Worm (Caenorhabditis elegans) whole organism, late embryonic: Measurements from ENCODE around the gene tofu-2.

ENCODE experiments used
- K02D7.2 ChIP-seq: sonication (generic microtip); optimal IDR thresholded peaks from 2 replicates; lab custom pipeline; 2017; ENCODE audit warnings: mild to moderate bottlenecking, missing genetic modification characterization, missing compliant biosample characterization
- ceh-19 ChIP-seq: fragments of 200-800 bp; sonication (Bioruptor generic); optimal IDR thresholded peaks from 2 replicates; lab custom pipeline; 2018; ENCODE audit warnings: mild to moderate bottlenecking, missing genetic modification characterization, missing compliant biosample characterization
- dve-1 ChIP-seq: sonication (generic microtip); optimal IDR thresholded peaks from 2 replicates; lab custom pipeline; 2017; ENCODE audit warnings: antibody characterized with exemption, mild to moderate bottlenecking, missing genetic modification characterization, missing compliant biosample characterization
- elt-2 ChIP-seq: sonication (generic microtip); optimal IDR thresholded peaks from 2 replicates; lab custom pipeline; 2016; ENCODE audit warnings: missing genetic modification reagents, missing genetic modification characterization, missing compliant biosample characterization
- nhr-11 ChIP-seq: fragments of 150-350 bp; optimal IDR thresholded peaks from 2 replicates; lab custom pipeline; 2014; ENCODE audit warnings: missing biosample characterization, missing genetic modification characterization
- nhr-232 ChIP-seq: sonication (generic microtip); optimal IDR thresholded peaks from 2 replicates; lab custom pipeline; 2016; ENCODE audit warnings: missing genetic modification characterization, missing compliant biosample characterization
- pqm-1 ChIP-seq: sonication (generic microtip); optimal IDR thresholded peaks from 2 replicates; lab custom pipeline; 2016; ENCODE audit warnings: missing genetic modification characterization, missing compliant biosample characterization
- rnt-1 ChIP-seq: sonication (generic microtip); optimal IDR thresholded peaks from 2 replicates; lab custom pipeline; 2016; ENCODE audit warnings: missing genetic modification characterization, missing compliant biosample characterization
- tbx-2 ChIP-seq: sonication (generic microtip); optimal IDR thresholded peaks from 2 replicates; lab custom pipeline; 2016; ENCODE audit warnings: missing genetic modification characterization, missing compliant biosample characterization

DNA sequence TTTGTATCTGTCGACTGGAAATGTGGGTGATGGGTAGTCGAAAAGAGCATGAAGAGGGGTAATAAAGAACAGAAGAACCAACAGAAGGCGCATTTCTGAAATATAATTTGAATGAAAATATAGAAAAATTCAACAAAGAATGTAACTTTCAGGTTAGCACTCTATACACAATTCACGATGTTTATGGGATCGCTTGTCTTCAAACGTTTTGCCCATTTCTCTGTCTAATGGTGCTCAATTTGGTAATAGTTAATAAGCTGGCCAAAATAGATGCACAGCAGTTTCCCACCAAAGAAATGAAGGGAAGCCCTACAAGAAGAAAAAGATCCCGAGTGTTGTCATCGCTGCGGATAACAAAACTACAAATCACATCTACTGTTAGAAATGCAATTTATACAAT is 3.5 kb downstream of the tofu-2 start, which contains the start of gene F20A1.8:
- no peak for TF ChIP-seq elt-2 (tag; lab: Kevin White, UChicago)
- TF ChIP-seq tbx-2 (tag; lab: Kevin White, UChicago) = no peak
- no peak for TF ChIP-seq nhr-232 (tag; lab: Kevin White, UChicago)
- no peak for TF ChIP-seq rnt-1
- TF ChIP-seq nhr-11 (tag; lab: Kevin White, UChicago) = no peak
- TF ChIP-seq pqm-1 (tag; lab: Kevin White, UChicago) = no peak
- TF ChIP-seq ceh-19 = no peak
- TF ChIP-seq K02D7.2 (tag; lab: Kevin White, UChicago) = no peak
- TF ChIP-seq dve-1 (tag; lab: Kevin White, UChicago) = no peak
